Fruit fly (Drosophila melanogaster) whole organism: ENCODE results near the gene CG42831.

Experiments
- CG8478 ChIP-seq: fragments of >200 bp; optimal IDR thresholded peaks from 2 replicates; lab custom pipeline; 2018; ENCODE audit warnings: inconsistent platforms
- Dll ChIP-seq: fragments of >200 bp; optimal IDR thresholded peaks from 2 replicates; lab custom pipeline; 2017
- EcR ChIP-seq, 2 experiments: fragments of >200 bp; optimal IDR thresholded peaks; 2 replicates each; lab custom pipeline; 2017; ENCODE audit warnings: missing biosample characterization in 2 of 2, missing genetic modification characterization in 2 of 2, missing genetic modification reagents in 2 of 2
- pan ChIP-seq: fragments of >200 bp; optimal IDR thresholded peaks from 2 replicates; lab custom pipeline; 2017
- psq ChIP-seq: fragments of >200 bp; optimal IDR thresholded peaks from 2 replicates; lab custom pipeline; 2017
- usp ChIP-seq: fragments of >200 bp; optimal IDR thresholded peaks from 2 replicates; lab custom pipeline; 2017; ENCODE audit warnings: missing biosample characterization, missing genetic modification characterization, mixed read lengths

Gene CG42831

dm6 chr3L:10777493-10777897 lies 37.1 kb upstream of the CG42831 start:
- no peak for TF ChIP-seq EcR (GFP tag; optimal IDR thresholded peaks at IDR 0.05; lab: Kevin White, UChicago)
- TF ChIP-seq CG8478 (lab: Kevin White, UChicago), result no peak
- no peak for TF ChIP-seq psq (lab: Kevin White, UChicago)
- TF ChIP-seq usp, result no peak
- TF ChIP-seq pan, result no peak
- no peak for TF ChIP-seq Dll (lab: Kevin White, UChicago)

dm6 chr3L:10777909-10778308 lies 36.7 kb upstream of the CG42831 start:
- TF ChIP-seq EcR (GFP tag; optimal IDR thresholded peaks at IDR 0.05; lab: Kevin White, UChicago) (peak in 1 of 2 experiments; percentile 89), usp (no peak), CG8478 (lab: Kevin White, UChicago) (no peak), Dll (lab: Kevin White, UChicago) (peak; percentile 44)

dm6 chr3L:10779291-10779690 lies 35.3 kb upstream of the CG42831 start:
- TF ChIP-seq CG8478 (lab: Kevin White, UChicago) (no peak), Dll (lab: Kevin White, UChicago) (no peak), psq (lab: Kevin White, UChicago) (no peak), usp (no peak), EcR (GFP tag; optimal IDR thresholded peaks at IDR 0.05; lab: Kevin White, UChicago) (no peak), pan (no peak)

- TF ChIP-seq EcR (GFP tag; optimal IDR thresholded peaks at IDR 0.05; lab: Kevin White, UChicago) (peak in 1 of 2 experiments; percentile 58), psq (lab: Kevin White, UChicago) (no peak), usp (no peak), pan (no peak)
Observed at dm6 chr3L:10781323-10781722, 33.3 kb upstream of the CG42831 start.

- TF ChIP-seq psq (lab: Kevin White, UChicago) (no peak), pan (no peak), EcR (GFP tag; optimal IDR thresholded peaks at IDR 0.05; lab: Kevin White, UChicago) (no peak), Dll (lab: Kevin White, UChicago) (no peak), CG8478 (lab: Kevin White, UChicago) (no peak), usp (no peak)
Observed at dm6 chr3L:10783015-10783675, 31.5 kb upstream of the CG42831 start.

dm6 chr3L:10784566-10785003 lies 30.0 kb upstream of the CG42831 start:
- no peak for TF ChIP-seq pan
- TF ChIP-seq psq (lab: Kevin White, UChicago), result no peak
- TF ChIP-seq CG8478 (lab: Kevin White, UChicago), result no peak
- no peak for TF ChIP-seq usp
- no peak for TF ChIP-seq EcR (GFP tag; optimal IDR thresholded peaks at IDR 0.05; lab: Kevin White, UChicago)
- no peak for TF ChIP-seq Dll (lab: Kevin White, UChicago)

dm6 chr3L:10785988-10786706 lies 28.5 kb upstream of the CG42831 start:
- TF ChIP-seq CG8478 (lab: Kevin White, UChicago), result no peak
- no peak for TF ChIP-seq EcR (GFP tag; optimal IDR thresholded peaks at IDR 0.05; lab: Kevin White, UChicago)
- no peak for TF ChIP-seq usp
- TF ChIP-seq pan, result no peak
- TF ChIP-seq psq (lab: Kevin White, UChicago), result no peak
- no peak for TF ChIP-seq Dll (lab: Kevin White, UChicago)

- TF ChIP-seq usp (no peak), EcR (GFP tag; optimal IDR thresholded peaks at IDR 0.05; lab: Kevin White, UChicago) (peak in 1 of 2 experiments; percentile 18)
Observed at dm6 chr3L:10787652-10788330, 26.8 kb upstream of the CG42831 start.

- TF ChIP-seq Dll (lab: Kevin White, UChicago) (no peak), CG8478 (lab: Kevin White, UChicago) (no peak), EcR (GFP tag; optimal IDR thresholded peaks at IDR 0.05; lab: Kevin White, UChicago) (no peak), psq (lab: Kevin White, UChicago) (no peak), usp (no peak), pan (no peak)
Observed at dm6 chr3L:10788586-10788985, 26.0 kb upstream of the CG42831 start.

dm6 chr3L:10788991-10789390 lies 25.6 kb upstream of the CG42831 start:
- TF ChIP-seq CG8478 (lab: Kevin White, UChicago) (no peak), pan (no peak), usp (no peak), Dll (lab: Kevin White, UChicago) (no peak), EcR (GFP tag; optimal IDR thresholded peaks at IDR 0.05; lab: Kevin White, UChicago) (no peak), psq (lab: Kevin White, UChicago) (no peak)

- TF ChIP-seq pan (no peak), Dll (lab: Kevin White, UChicago) (no peak), usp (no peak), CG8478 (lab: Kevin White, UChicago) (no peak), EcR (GFP tag; optimal IDR thresholded peaks at IDR 0.05; lab: Kevin White, UChicago) (no peak), psq (lab: Kevin White, UChicago) (no peak)
Observed at dm6 chr3L:10791681-10792529, 22.7 kb upstream of the CG42831 start.
